Worm (Caenorhabditis elegans) whole organism, L1 larva: ENCODE data around the gene marg-1.
A peak's percentile ranks its signal among the peaks of the same experiment; 100 is the strongest.

Experiments used
- C04F5.9 ChIP-seq: sonication (generic microtip); optimal IDR thresholded peaks from 2 replicates; lab custom pipeline; 2016; ENCODE audit warnings: missing genetic modification characterization, missing compliant biosample characterization
- C34B4.2 ChIP-seq: sonication (generic microtip); optimal IDR thresholded peaks from 2 replicates; lab custom pipeline; 2017; ENCODE audit warnings: mild to moderate bottlenecking, missing genetic modification characterization, missing compliant biosample characterization
- alr-1 ChIP-seq: fragments of 200-800 bp; sonication (Bioruptor generic); optimal IDR thresholded peaks from 2 replicates; lab custom pipeline; 2018; ENCODE audit warnings: borderline replicate concordance, mild to moderate bottlenecking, missing genetic modification characterization, missing compliant biosample characterization
- ama-1 ChIP-seq: fragments of 150-350 bp; optimal IDR thresholded peaks from 2 replicates; lab custom pipeline; 2014
- blmp-1 ChIP-seq: fragments of 150-350 bp; optimal IDR thresholded peaks from 2 replicates; lab custom pipeline; 2014; ENCODE audit warnings: missing biosample characterization, missing genetic modification characterization
- ceh-63 ChIP-seq: fragments of 200-800 bp; sonication (Bioruptor generic); optimal IDR thresholded peaks from 2 replicates; lab custom pipeline; 2018; ENCODE audit warnings: mild to moderate bottlenecking, missing genetic modification characterization, missing compliant biosample characterization
- ceh-82 ChIP-seq, 3 experiments: fragments of 150-350 bp in 1 of 3; sonication (generic microtip) in 2 of 3; optimal IDR thresholded peaks; 2 replicates each; lab custom pipeline; 2014 to 2017; ENCODE audit warnings: missing biosample characterization in 3 of 3, missing genetic modification characterization in 3 of 3
- ceh-88 ChIP-seq: fragments of 200-800 bp; sonication (Bioruptor generic); IDR thresholded peaks from 2 replicates; pipeline ENCODE4 v1.3.6; 2022; ENCODE audit warnings: missing genetic modification characterization, missing compliant biosample characterization
- efl-1 ChIP-seq, 4 experiments: fragments of 150-350 bp; optimal IDR thresholded peaks in 3 of 4; peaks in 1 of 4; 1 replicate in 1 of 4; 2 replicates in 3 of 4; lab custom pipeline; 2014; ENCODE audit warnings: missing biosample characterization in 2 of 4, missing genetic modification characterization in 2 of 4, missing genetic modification reagents in 2 of 4
- egl-13 ChIP-seq: sonication (generic microtip); optimal IDR thresholded peaks from 2 replicates; lab custom pipeline; 2016; ENCODE audit warnings: missing genotype, missing genetic modification reagents, missing genetic modification characterization, missing compliant biosample characterization
- egl-27 ChIP-seq, 2 experiments: fragments of 150-350 bp in 1 of 2; sonication (generic microtip); optimal IDR thresholded peaks; 3 replicates each; lab custom pipeline; 2017 to 2018; ENCODE audit warnings: missing biosample characterization in 2 of 2, missing genetic modification characterization in 2 of 2, missing genetic modification reagents in 2 of 2
- elt-2 ChIP-seq: sonication (generic microtip); optimal IDR thresholded peaks from 2 replicates; lab custom pipeline; 2016; ENCODE audit warnings: missing genetic modification characterization, mild to moderate bottlenecking, inconsistent platforms, missing compliant biosample characterization, missing genetic modification reagents
- ets-5 ChIP-seq: fragments of 200-800 bp; sonication (Bioruptor generic); IDR thresholded peaks from 2 replicates; pipeline ENCODE4 v1.3.6; 2022; ENCODE audit warnings: missing genetic modification characterization, missing compliant biosample characterization
- fkh-10 ChIP-seq: sonication (generic microtip); optimal IDR thresholded peaks from 2 replicates; lab custom pipeline; 2017; ENCODE audit warnings: missing biosample characterization, missing genetic modification reagents, missing genetic modification characterization
- fkh-4 ChIP-seq: sonication (generic microtip); optimal IDR thresholded peaks from 2 replicates; lab custom pipeline; 2016; ENCODE audit warnings: missing compliant biosample characterization, missing genetic modification characterization, borderline replicate concordance
- fkh-8 ChIP-seq: sonication (generic microtip); optimal IDR thresholded peaks from 2 replicates; lab custom pipeline; 2016; ENCODE audit warnings: mild to moderate bottlenecking, missing genetic modification characterization, missing compliant biosample characterization
- fos-1 ChIP-seq: fragments of 150-350 bp; optimal IDR thresholded peaks from 2 replicates; lab custom pipeline; 2014; ENCODE audit warnings: missing biosample characterization, missing genetic modification characterization
- hlh-17 ChIP-seq: fragments of 200-800 bp; sonication (Bioruptor generic); optimal IDR thresholded peaks from 2 replicates; lab custom pipeline; 2018; ENCODE audit warnings: missing genetic modification characterization, mild to moderate bottlenecking, missing compliant biosample characterization, moderate library complexity, borderline replicate concordance
- irx-1 ChIP-seq: sonication (generic microtip); optimal IDR thresholded peaks from 2 replicates; lab custom pipeline; 2016; ENCODE audit warnings: missing genetic modification characterization, missing compliant biosample characterization
- jun-1 ChIP-seq: fragments of 150-350 bp; optimal IDR thresholded peaks from 2 replicates; lab custom pipeline; 2014; ENCODE audit warnings: missing biosample characterization, missing genetic modification reagents, missing genetic modification characterization
- lin-13 ChIP-seq: fragments of 150-350 bp; optimal IDR thresholded peaks from 2 replicates; lab custom pipeline; 2014; ENCODE audit warnings: missing biosample characterization, missing genetic modification reagents, missing genetic modification characterization
- lin-14 ChIP-seq: fragments of 200-800 bp; sonication (Bioruptor generic); optimal IDR thresholded peaks from 2 replicates; lab custom pipeline; 2018; ENCODE audit warnings: mild to moderate bottlenecking, missing genetic modification characterization, moderate library complexity, missing compliant biosample characterization
- lsy-2 ChIP-seq, 2 experiments: fragments of 150-350 bp; optimal IDR thresholded peaks; 2 replicates each; lab custom pipeline; 2014; ENCODE audit warnings: missing biosample characterization in 2 of 2, missing genetic modification characterization in 2 of 2
- mep-1 ChIP-seq: fragments of 150-350 bp; optimal IDR thresholded peaks from 2 replicates; lab custom pipeline; 2014; ENCODE audit warnings: missing biosample characterization, missing genetic modification characterization
- nhr-19 ChIP-seq: fragments of 200-800 bp; sonication (Bioruptor generic); conservative IDR thresholded peaks from 2 replicates; pipeline ENCODE4 v1.3.6; 2022; ENCODE audit warnings: missing genetic modification characterization, missing compliant biosample characterization
- nhr-20 ChIP-seq: sonication (generic microtip); optimal IDR thresholded peaks from 2 replicates; lab custom pipeline; 2016; ENCODE audit warnings: mild to moderate bottlenecking, missing genetic modification characterization, missing compliant biosample characterization
- nhr-237 ChIP-seq: fragments of 150-350 bp; optimal IDR thresholded peaks from 2 replicates; lab custom pipeline; 2014; ENCODE audit warnings: missing biosample characterization, missing genetic modification characterization
- nhr-28 ChIP-seq: fragments of 150-350 bp; optimal IDR thresholded peaks from 2 replicates; lab custom pipeline; 2014; ENCODE audit warnings: missing biosample characterization, missing genetic modification characterization
- nhr-71 ChIP-seq: sonication (generic microtip); optimal IDR thresholded peaks from 2 replicates; lab custom pipeline; 2016; ENCODE audit warnings: mild to moderate bottlenecking, missing genetic modification characterization, moderate library complexity, missing compliant biosample characterization
- nhr-76 ChIP-seq: sonication (generic microtip); optimal IDR thresholded peaks from 2 replicates; lab custom pipeline; 2017; ENCODE audit warnings: missing biosample characterization, missing genetic modification characterization
- nhr-85 ChIP-seq: sonication (generic microtip); peaks from one replicate; lab custom pipeline; 2016; ENCODE audit warnings: missing genetic modification characterization, inconsistent platforms, missing compliant biosample characterization
- nhr-90 ChIP-seq: sonication (generic microtip); optimal IDR thresholded peaks from 2 replicates; lab custom pipeline; 2016; ENCODE audit warnings: mild to moderate bottlenecking, missing genetic modification characterization, missing compliant biosample characterization; ENCODE audit not compliant: poor library complexity
- pqm-1 ChIP-seq: sonication (generic microtip); optimal IDR thresholded peaks from 3 replicates; lab custom pipeline; 2017; ENCODE audit warnings: missing biosample characterization, missing genetic modification characterization
- rnt-1 ChIP-seq: sonication (generic microtip); optimal IDR thresholded peaks from 2 replicates; lab custom pipeline; 2016; ENCODE audit warnings: mild to moderate bottlenecking, missing genetic modification characterization, moderate library complexity, missing compliant biosample characterization
- skn-1 ChIP-seq: fragments of 150-350 bp; optimal IDR thresholded peaks from 2 replicates; lab custom pipeline; 2014; ENCODE audit warnings: missing biosample characterization, missing genetic modification characterization
- snpc-4 ChIP-seq: fragments of 150-350 bp; optimal IDR thresholded peaks from 2 replicates; lab custom pipeline; 2014; ENCODE audit warnings: missing biosample characterization, missing genetic modification characterization
- snu-23 ChIP-seq: sonication (generic microtip); optimal IDR thresholded peaks from 2 replicates; lab custom pipeline; 2016; ENCODE audit warnings: missing genetic modification characterization, missing compliant biosample characterization
- sox-4 ChIP-seq: sonication (generic microtip); optimal IDR thresholded peaks from 2 replicates; lab custom pipeline; 2016; ENCODE audit warnings: missing genetic modification characterization, missing compliant biosample characterization
- sup-37 ChIP-seq: fragments of 200-800 bp; sonication (Bioruptor generic); optimal IDR thresholded peaks from 2 replicates; lab custom pipeline; 2018; ENCODE audit warnings: mild to moderate bottlenecking, missing genetic modification characterization, missing compliant biosample characterization
- tbx-2 ChIP-seq: sonication (generic microtip); optimal IDR thresholded peaks from 2 replicates; lab custom pipeline; 2016; ENCODE audit warnings: missing genetic modification characterization, missing compliant biosample characterization
- unc-130 ChIP-seq: fragments of 150-350 bp; optimal IDR thresholded peaks from 2 replicates; lab custom pipeline; 2017; ENCODE audit warnings: missing biosample characterization, missing genetic modification characterization, inconsistent platforms
- unc-30 ChIP-seq: sonication (generic microtip); optimal IDR thresholded peaks from 2 replicates; lab custom pipeline; 2017; ENCODE audit warnings: missing biosample characterization, missing genetic modification characterization
- unc-62 ChIP-seq: fragments of 150-350 bp; optimal IDR thresholded peaks from 2 replicates; lab custom pipeline; 2014; ENCODE audit warnings: missing biosample characterization, missing genetic modification reagents, missing genetic modification characterization
- unc-86 ChIP-seq: sonication (generic microtip); optimal IDR thresholded peaks from 2 replicates; lab custom pipeline; 2016; ENCODE audit warnings: missing genetic modification characterization, missing compliant biosample characterization
- unc-98 ChIP-seq: fragments of 200-800 bp; sonication (Bioruptor generic); IDR thresholded peaks from 2 replicates; pipeline ENCODE4 v1.3.6; 2022; ENCODE audit warnings: missing genetic modification characterization, missing compliant biosample characterization
- xbp-1 ChIP-seq: sonication (generic microtip); optimal IDR thresholded peaks from 2 replicates; lab custom pipeline; 2016; ENCODE audit warnings: missing genetic modification characterization, missing compliant biosample characterization
- zag-1 ChIP-seq: fragments of 150-350 bp; optimal IDR thresholded peaks from 2 replicates; lab custom pipeline; 2014; ENCODE audit warnings: missing biosample characterization, missing genetic modification characterization
- zip-4 ChIP-seq: fragments of 200-800 bp; sonication (Bioruptor generic); optimal IDR thresholded peaks from 2 replicates; lab custom pipeline; 2018; ENCODE audit warnings: mild to moderate bottlenecking, missing genetic modification characterization, moderate library complexity, missing compliant biosample characterization

marg-1 gene

ce11 chrX:3792715-3793114, 11.8 kb upstream of the marg-1 start, which contains the start of gene idpp-5:
idpp-5 (minus strand) TSS chrX:3792815.
- TF ChIP-seq pqm-1 (tag; lab: Kevin White, UChicago) = no peak

- TF ChIP-seq irx-1 (tag; lab: Kevin White, UChicago) (no peak), unc-98 (GFP tag; lab: Robert Waterston, UW) (no peak), tbx-2 (tag; lab: Kevin White, UChicago) (no peak), efl-1 (optimal IDR thresholded peaks at IDR 0.05; lab: Kevin White, UChicago) (no peak), efl-1 (GFP tag; optimal IDR thresholded peaks at IDR 0.05 in 1 of 2; lab: Kevin White, UChicago) (peak in 1 of 2 experiments; percentile 71)
These were observed 10.2 kb upstream of the marg-1 start for ce11 chrX:3791098-3791497.

- TF ChIP-seq unc-86 (tag; lab: Kevin White, UChicago) = no peak
- peak; percentile 90 for TF ChIP-seq nhr-90 (tag; lab: Kevin White, UChicago)
- TF ChIP-seq C34B4.2 = no peak
- TF ChIP-seq tbx-2 (tag; lab: Kevin White, UChicago) = peak; percentile 70
- peak; percentile 78 for TF ChIP-seq ama-1 (lab: Kevin White, UChicago)
- no peak for TF ChIP-seq sup-37
- TF ChIP-seq snu-23 (GFP tag; lab: Kevin White, UChicago) = peak; percentile 88
- TF ChIP-seq nhr-20 (tag; lab: Kevin White, UChicago) = peak; percentile 87
- no peak for TF ChIP-seq snpc-4 (tag; lab: Kevin White, UChicago)
- no peak for TF ChIP-seq nhr-28 (tag; lab: Kevin White, UChicago)
- TF ChIP-seq unc-62 (GFP tag; lab: Kevin White, UChicago) = no peak
- TF ChIP-seq lin-14 = peak; percentile 92
- TF ChIP-seq xbp-1 (tag; lab: Kevin White, UChicago) = peak; percentile 56
- peak; percentile 28 for TF ChIP-seq zip-4 (GFP tag; lab: Kevin White, UChicago)
- no peak for TF ChIP-seq skn-1 (tag; lab: Kevin White, UChicago)
- TF ChIP-seq lsy-2 (tag; optimal IDR thresholded peaks at IDR 0.05; lab: Kevin White, UChicago) = peak; percentile 46 to 47
- no peak for TF ChIP-seq fkh-8 (tag; lab: Kevin White, UChicago)
- TF ChIP-seq unc-30 (tag; lab: Kevin White, UChicago) = no peak
- no peak for TF ChIP-seq pqm-1 (tag; lab: Kevin White, UChicago)
- TF ChIP-seq zag-1 (tag; lab: Kevin White, UChicago) = no peak
- no peak for TF ChIP-seq alr-1 (tag; lab: Kevin White, UChicago)
- TF ChIP-seq unc-130 = peak; percentile 29
- no peak for TF ChIP-seq egl-13 (tag; lab: Kevin White, UChicago)
- no peak for TF ChIP-seq ceh-63
- peak; percentile 65 for TF ChIP-seq irx-1 (tag; lab: Kevin White, UChicago)
- TF ChIP-seq hlh-17 (GFP tag; lab: Kevin White, UChicago) = no peak
- TF ChIP-seq jun-1 = no peak
- no peak for TF ChIP-seq nhr-76 (tag; lab: Kevin White, UChicago)
- peak; percentile 39 for TF ChIP-seq rnt-1 (tag; lab: Kevin White, UChicago)
- TF ChIP-seq ceh-82 (tag; optimal IDR thresholded peaks at IDR 0.05; lab: Kevin White, UChicago) = peak in 2 of 3 experiments; percentile 1 to 20
- TF ChIP-seq nhr-85 (tag; lab: Kevin White, UChicago) = peak; percentile 96
- no peak for TF ChIP-seq ets-5
- no peak for TF ChIP-seq C04F5.9 (tag; lab: Kevin White, UChicago)
- TF ChIP-seq blmp-1 (tag; lab: Kevin White, UChicago) = peak; percentile 76
- TF ChIP-seq mep-1 = peak; percentile 54
- TF ChIP-seq elt-2 = no peak
- TF ChIP-seq unc-98 (GFP tag; lab: Robert Waterston, UW) = no peak
- TF ChIP-seq fos-1 (tag; lab: Kevin White, UChicago) = peak; percentile 76
- no peak for TF ChIP-seq nhr-237
- no peak for TF ChIP-seq egl-27 (tag; optimal IDR thresholded peaks at IDR 0.05; lab: Kevin White, UChicago)
- no peak for TF ChIP-seq sox-4 (tag; lab: Kevin White, UChicago)
- no peak for TF ChIP-seq fkh-4 (tag; lab: Kevin White, UChicago)
- TF ChIP-seq ceh-88 (GFP tag; lab: Robert Waterston, UW) = peak; percentile 44; the same call in 1 of the 2 replicates
- peak; percentile 87 for TF ChIP-seq nhr-71 (tag; lab: Kevin White, UChicago)
- TF ChIP-seq nhr-19 (GFP tag; lab: Robert Waterston, UW) = peak; percentile 72
- TF ChIP-seq fkh-10 (GFP tag; lab: Kevin White, UChicago) = no peak
- TF ChIP-seq lin-13 (GFP tag; lab: Kevin White, UChicago) = no peak
These were observed 7.5 kb upstream of the marg-1 start for ce11 chrX:3788483-3788882.
